Fruit fly (Drosophila melanogaster) whole organism: ENCODE measurements around the gene LysB.

Experiments
- CG8478 ChIP-seq: fragments of >200 bp; optimal IDR thresholded peaks from 2 replicates; lab custom pipeline; 2018; ENCODE audit warnings: inconsistent platforms
- Dll ChIP-seq: fragments of >200 bp; optimal IDR thresholded peaks from 2 replicates; lab custom pipeline; 2017
- EcR ChIP-seq, 2 experiments: fragments of >200 bp; optimal IDR thresholded peaks; 2 replicates each; lab custom pipeline; 2017; ENCODE audit warnings: missing biosample characterization in 2 of 2, missing genetic modification characterization in 2 of 2, missing genetic modification reagents in 2 of 2
- pan ChIP-seq: fragments of >200 bp; optimal IDR thresholded peaks from 2 replicates; lab custom pipeline; 2017
- psq ChIP-seq: fragments of >200 bp; optimal IDR thresholded peaks from 2 replicates; lab custom pipeline; 2017
- usp ChIP-seq: fragments of >200 bp; optimal IDR thresholded peaks from 2 replicates; lab custom pipeline; 2017; ENCODE audit warnings: missing biosample characterization, missing genetic modification characterization, mixed read lengths

The LysB gene

DNA sequence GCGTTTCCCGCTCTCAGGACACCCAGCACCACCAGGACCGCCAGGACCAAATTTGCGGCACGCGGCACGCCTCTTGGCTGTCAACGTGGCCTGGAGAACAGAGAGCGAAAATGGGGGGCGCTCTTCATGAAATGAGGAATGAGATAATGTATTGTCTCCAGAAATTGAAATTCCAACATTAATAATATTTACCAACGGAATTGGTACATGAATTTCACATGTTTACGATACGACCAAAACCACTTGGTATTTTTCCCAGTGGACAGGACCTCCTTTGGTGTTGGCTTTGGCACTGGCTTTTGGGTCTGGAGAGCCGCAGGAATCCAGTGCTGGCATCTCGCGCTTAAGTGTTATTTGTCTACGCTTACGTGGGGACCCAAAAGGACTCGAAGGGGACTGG is 23.7 kb upstream of the LysB start:
- TF ChIP-seq EcR (GFP tag; optimal IDR thresholded peaks at IDR 0.05; lab: Kevin White, UChicago) (no peak), CG8478 (lab: Kevin White, UChicago) (no peak), usp (no peak), Dll (lab: Kevin White, UChicago) (no peak), psq (lab: Kevin White, UChicago) (no peak), pan (lab: Kevin White, UChicago) (no peak)

- no peak for TF ChIP-seq EcR (GFP tag; optimal IDR thresholded peaks at IDR 0.05; lab: Kevin White, UChicago)
- no peak for TF ChIP-seq CG8478 (lab: Kevin White, UChicago)
- TF ChIP-seq Dll (lab: Kevin White, UChicago): no peak
- TF ChIP-seq psq (lab: Kevin White, UChicago): no peak
- TF ChIP-seq pan (lab: Kevin White, UChicago): no peak
- TF ChIP-seq usp: no peak
Observed at dm6 chr3L:1188936-1189659, 18.1 kb upstream of the LysB start, which contains the start of gene CG13912. Gene CG13912 (plus strand): TSS chr3L:1189588.

DNA sequence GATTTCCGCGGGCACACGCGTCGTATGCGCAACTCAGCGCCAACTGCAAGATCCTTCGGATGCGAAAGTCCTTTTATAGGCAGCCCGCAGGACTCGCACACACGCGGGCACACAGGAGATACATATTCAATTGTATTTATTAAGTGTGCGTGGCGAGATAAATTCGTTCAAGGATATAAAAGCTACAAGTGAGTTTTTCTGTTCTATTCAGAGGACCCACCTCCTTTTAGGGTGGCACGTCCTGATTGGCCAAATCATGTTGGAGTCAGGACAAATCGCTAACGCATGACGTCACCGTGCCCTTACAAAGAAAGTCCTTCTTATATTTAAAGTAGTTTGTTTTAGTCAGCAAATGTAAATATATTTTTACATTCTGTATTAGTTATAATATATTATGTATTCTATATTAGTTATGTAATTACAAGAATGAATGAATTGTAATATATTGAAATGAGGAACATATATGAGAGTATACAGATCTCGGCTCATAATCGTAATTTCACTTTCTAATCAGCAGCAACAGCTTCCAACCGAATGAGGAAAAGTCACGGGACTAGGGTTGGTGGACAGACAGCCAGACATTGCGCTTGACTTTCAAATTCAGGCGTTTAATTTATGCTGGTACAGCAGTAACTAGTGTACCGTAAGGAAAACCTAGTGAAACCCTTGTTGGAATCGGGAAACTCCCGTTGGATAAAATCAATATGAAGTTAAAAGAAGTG is 13.9 kb upstream of the LysB start, which contains the start of gene Trhn:
TSS of gene Trhn (minus strand) at position 51 of the 722 bp plus-strand sequence.
- TF ChIP-seq usp: no peak
- TF ChIP-seq CG8478 (lab: Kevin White, UChicago): no peak
- no peak for TF ChIP-seq Dll (lab: Kevin White, UChicago)
- no peak for TF ChIP-seq pan (lab: Kevin White, UChicago)
- no peak for TF ChIP-seq EcR (GFP tag; optimal IDR thresholded peaks at IDR 0.05; lab: Kevin White, UChicago)
- TF ChIP-seq psq (lab: Kevin White, UChicago): no peak

- TF ChIP-seq usp: no peak
Observed at dm6 chr3L:1195202-1195601, 12.0 kb upstream of the LysB start, which contains the start of gene LysX. Gene LysX (minus strand): TSS chr3L:1195302.

DNA sequence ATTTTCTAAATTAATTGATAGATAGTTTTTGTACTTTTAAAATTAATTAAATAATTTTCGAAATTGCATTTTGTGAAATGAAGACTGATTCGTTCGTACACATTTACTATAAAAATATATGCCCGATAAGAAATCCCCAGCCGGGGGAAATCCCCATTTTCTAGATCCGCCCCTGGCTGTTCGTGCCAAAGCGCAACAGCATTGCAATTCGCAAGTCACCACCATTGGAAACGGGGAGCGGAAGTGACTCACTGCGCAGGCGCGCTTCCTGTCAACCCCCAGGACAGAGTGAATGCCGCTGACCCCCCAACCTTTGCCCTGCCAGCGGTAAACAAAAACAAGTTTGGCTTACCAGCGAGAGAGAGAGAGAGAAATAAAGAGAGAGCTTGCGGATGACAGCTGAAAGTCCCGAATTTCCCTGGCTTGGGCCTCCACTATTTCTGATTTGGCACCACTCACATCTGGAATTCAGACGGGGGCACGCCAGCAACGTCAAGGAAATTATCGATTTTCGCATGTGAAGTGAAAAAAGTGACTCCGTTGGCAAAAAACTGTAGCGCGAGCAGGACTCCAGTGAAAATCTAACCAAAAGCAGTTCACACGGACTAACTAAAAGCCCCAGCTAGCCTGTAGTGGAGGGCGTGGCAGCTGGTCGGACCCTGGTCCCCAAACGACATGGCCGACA is 11.2 kb upstream of the LysB start, which contains the start of gene Aplip1:
TSS of gene Aplip1 (plus strand) at position 450 of the 685 bp plus-strand sequence.
- TF ChIP-seq psq (lab: Kevin White, UChicago): no peak
- no peak for TF ChIP-seq Dll (lab: Kevin White, UChicago)

DNA sequence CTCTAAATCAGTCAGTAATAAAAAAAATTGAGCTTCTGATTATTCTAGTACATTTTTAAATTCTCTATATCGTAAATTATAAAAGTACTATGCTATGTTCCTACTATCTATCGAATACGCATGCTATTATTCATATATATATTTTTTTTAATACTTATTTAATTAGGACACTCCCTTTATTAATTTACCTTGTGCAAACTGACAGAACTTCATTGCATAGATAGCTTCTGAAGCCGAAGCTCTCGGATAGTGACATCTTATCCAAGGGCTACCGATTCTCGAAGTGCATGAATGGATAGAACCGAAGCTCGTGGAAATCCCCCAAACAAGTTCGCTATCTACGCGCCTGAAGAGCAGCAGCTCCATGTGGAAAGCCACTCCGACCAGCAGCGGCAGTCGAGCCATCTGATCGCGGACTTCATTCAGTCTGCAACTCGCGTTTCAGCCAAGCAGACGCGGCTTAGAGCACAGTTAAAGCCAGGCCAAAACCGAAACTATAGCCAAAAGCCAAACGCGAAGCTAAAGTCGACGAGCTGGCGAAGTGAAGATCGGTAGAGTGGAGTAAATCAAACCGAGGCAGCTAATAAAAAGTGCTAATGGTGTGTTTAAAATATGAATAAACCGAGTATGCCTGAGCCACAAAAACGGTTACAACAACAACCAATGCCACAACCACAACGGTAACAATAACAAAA is 6.7 kb upstream of the LysB start, which contains the start of gene mwh:
TSS of gene mwh (plus strand) at position 430 of the 695 bp plus-strand sequence.
- TF ChIP-seq CG8478 (lab: Kevin White, UChicago): no peak
- no peak for TF ChIP-seq pan (lab: Kevin White, UChicago)
- TF ChIP-seq Dll (lab: Kevin White, UChicago): no peak

dm6 chr3L:1202588-1203195 is 4.5 kb upstream of the LysB start, which contains the start of gene meep:
Gene meep (minus strand): TSS chr3L:1203036.
- TF ChIP-seq Dll (lab: Kevin White, UChicago) (no peak), EcR (GFP tag; optimal IDR thresholded peaks at IDR 0.05; lab: Kevin White, UChicago) (no peak), psq (lab: Kevin White, UChicago) (no peak), pan (lab: Kevin White, UChicago) (no peak), usp (no peak), CG8478 (lab: Kevin White, UChicago) (no peak)

DNA sequence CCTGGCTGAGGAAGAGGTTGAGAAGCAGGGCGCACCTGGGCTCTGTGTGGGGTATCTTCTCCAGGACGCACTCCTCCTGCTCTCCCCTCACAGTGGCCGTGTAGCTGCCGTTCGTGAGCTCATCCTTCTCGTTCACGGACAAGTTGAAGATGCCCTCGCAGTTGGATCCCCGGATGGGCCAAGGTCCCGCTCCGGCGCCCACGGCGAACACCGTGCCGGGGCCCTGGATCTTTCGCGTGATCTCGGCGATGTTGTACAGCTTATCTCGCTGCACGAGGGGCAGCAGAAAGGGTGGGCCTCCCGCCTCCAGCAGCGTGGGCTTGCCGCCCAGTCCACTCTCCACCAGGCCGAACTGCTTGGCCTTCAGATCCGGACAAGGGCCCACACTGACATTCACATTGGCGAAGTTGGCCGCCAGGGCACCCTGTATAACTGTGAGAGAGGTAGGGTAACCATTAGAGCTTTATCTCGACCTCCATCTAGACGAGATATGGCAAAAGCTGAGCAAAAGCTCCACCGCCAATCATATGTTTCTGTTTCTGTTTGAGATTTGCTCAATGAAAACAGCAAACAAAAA is 3.2 kb upstream of the LysB start:
- TF ChIP-seq EcR (GFP tag; optimal IDR thresholded peaks at IDR 0.05; lab: Kevin White, UChicago) (no peak), pan (lab: Kevin White, UChicago) (no peak), CG8478 (lab: Kevin White, UChicago) (no peak), psq (lab: Kevin White, UChicago) (no peak), usp (no peak), Dll (lab: Kevin White, UChicago) (no peak)

DNA sequence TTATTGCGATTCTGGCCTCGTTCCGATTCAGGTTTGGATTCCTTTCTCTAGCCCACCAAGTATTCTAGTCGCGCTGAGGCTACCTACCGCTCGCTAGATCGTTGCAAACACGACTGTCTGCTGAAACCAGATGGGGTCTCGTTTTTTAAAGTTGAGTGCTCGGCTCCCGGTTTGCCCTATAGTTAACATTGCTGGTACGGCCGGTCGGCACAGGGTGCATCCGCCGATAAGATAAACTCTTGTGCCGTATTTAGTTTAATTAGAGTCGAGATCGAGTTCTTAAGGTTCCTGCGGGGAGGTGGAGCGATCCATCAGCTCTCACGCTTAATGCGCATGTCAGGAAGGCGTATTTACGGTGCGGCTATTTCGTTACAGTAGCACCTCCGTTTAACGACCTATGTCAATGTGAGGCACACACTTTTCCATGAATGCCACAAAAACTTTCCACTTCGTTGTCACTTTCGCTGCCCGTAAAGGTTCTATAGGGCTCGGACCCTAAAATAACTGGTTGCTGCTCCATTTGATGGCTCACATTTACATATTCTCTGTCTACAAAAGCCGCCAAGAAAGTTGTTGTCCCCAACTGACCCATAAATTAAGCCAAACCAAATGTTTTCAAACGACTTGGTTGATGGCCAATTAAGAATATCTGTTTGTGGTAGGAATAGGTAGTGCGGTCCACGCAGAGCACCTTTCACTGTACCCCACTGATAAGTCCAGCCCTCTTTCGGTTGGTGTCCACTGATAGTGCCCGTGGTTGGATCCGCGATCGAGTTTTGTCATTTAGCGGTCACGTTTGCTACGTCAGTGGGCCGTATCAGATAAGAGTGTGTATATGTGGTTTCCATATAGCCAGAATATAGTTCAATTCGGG is 2.3 kb upstream of the LysB start, which contains the start of gene CG9119:
TSS of gene CG9119 (minus strand) at position 122 of the 874 bp plus-strand sequence.
- TF ChIP-seq Dll (lab: Kevin White, UChicago) (no peak), psq (lab: Kevin White, UChicago) (no peak), pan (lab: Kevin White, UChicago) (no peak), CG8478 (lab: Kevin White, UChicago) (no peak), EcR (GFP tag; optimal IDR thresholded peaks at IDR 0.05; lab: Kevin White, UChicago) (no peak), usp (no peak)

dm6 chr3L:1208206-1208605 is 1.0 kb downstream of the LysB start:
- no peak for TF ChIP-seq psq (lab: Kevin White, UChicago)
- TF ChIP-seq usp: no peak
- no peak for TF ChIP-seq CG8478 (lab: Kevin White, UChicago)
- TF ChIP-seq EcR (GFP tag; optimal IDR thresholded peaks at IDR 0.05; lab: Kevin White, UChicago): no peak
- no peak for TF ChIP-seq pan (lab: Kevin White, UChicago)
- TF ChIP-seq Dll (lab: Kevin White, UChicago): no peak
